Worm (Caenorhabditis elegans) whole organism, mixed stage, embryonic: ENCODE results near the gene W08G11.1.

Experiments used
- ces-1 ChIP-seq: fragments of 150-350 bp; optimal IDR thresholded peaks from 2 replicates; lab custom pipeline; 2014; ENCODE audit warnings: missing biosample characterization, missing genetic modification reagents, missing genetic modification characterization
- elt-1 ChIP-seq: sonication (generic microtip); optimal IDR thresholded peaks from 2 replicates; lab custom pipeline; 2017; ENCODE audit warnings: missing genetic modification characterization, mild to moderate bottlenecking, missing compliant biosample characterization, antibody characterized with exemption, moderate library complexity, borderline replicate concordance; ENCODE audit not compliant: insufficient read depth
- nhr-12 ChIP-seq: fragments of 150-350 bp; optimal IDR thresholded peaks from 2 replicates; lab custom pipeline; 2014; ENCODE audit warnings: missing biosample characterization, missing genetic modification characterization
- nhr-237 ChIP-seq: fragments of 150-350 bp; optimal IDR thresholded peaks from 2 replicates; lab custom pipeline; 2014; ENCODE audit warnings: missing biosample characterization, missing genetic modification characterization
- nhr-28 ChIP-seq: fragments of 150-350 bp; optimal IDR thresholded peaks from 2 replicates; lab custom pipeline; 2014; ENCODE audit warnings: missing biosample characterization, missing genetic modification characterization
- snpc-4 ChIP-seq: fragments of 150-350 bp; optimal IDR thresholded peaks from 2 replicates; lab custom pipeline; 2014; ENCODE audit warnings: missing biosample characterization, missing genetic modification characterization
- unc-120 ChIP-seq: sonication (generic microtip); optimal IDR thresholded peaks from 2 replicates; lab custom pipeline; 2017; ENCODE audit warnings: missing genetic modification characterization, missing compliant biosample characterization; ENCODE audit not compliant: poor library complexity, severe bottlenecking
- unc-62 ChIP-seq: fragments of 150-350 bp; optimal IDR thresholded peaks from 2 replicates; lab custom pipeline; 2014; ENCODE audit warnings: missing biosample characterization, missing genetic modification reagents, missing genetic modification characterization
- ztf-11 ChIP-seq: fragments of 150-350 bp; optimal IDR thresholded peaks from 2 replicates; lab custom pipeline; 2014; ENCODE audit warnings: missing biosample characterization, missing genetic modification characterization

- TF ChIP-seq elt-1 (tag; lab: Kevin White, UChicago) (no peak), nhr-28 (tag; lab: Kevin White, UChicago) (no peak), ztf-11 (no peak), unc-62 (GFP tag; lab: Kevin White, UChicago) (no peak), ces-1 (GFP tag; lab: Kevin White, UChicago) (no peak), unc-120 (tag; lab: Kevin White, UChicago) (no peak), nhr-12 (tag; lab: Kevin White, UChicago) (no peak), nhr-237 (no peak), snpc-4 (no peak)
These were observed 30.3 kb downstream of the W08G11.1 start for ce11 chrV:16377188-16377587.
